Worm (Caenorhabditis elegans) whole organism, midembryonic: ENCODE results near the gene F45H10.2.

Source experiments
- cog-1 ChIP-seq: sonication (generic microtip); optimal IDR thresholded peaks from 2 replicates; lab custom pipeline; 2016; ENCODE audit warnings: missing genetic modification characterization, missing compliant biosample characterization
- flt-1 ChIP-seq: fragments of 200-800 bp; sonication (Bioruptor generic); IDR thresholded peaks from 2 replicates; pipeline ENCODE4 v1.3.6; 2022; ENCODE audit warnings: missing genetic modification characterization, missing compliant biosample characterization
- klf-2 ChIP-seq: fragments of 200-800 bp; sonication (Bioruptor generic); conservative IDR thresholded peaks from 2 replicates; pipeline ENCODE4 v1.3.6; 2022; ENCODE audit warnings: missing genetic modification reagents, missing genetic modification characterization, missing compliant biosample characterization
- med-1 ChIP-seq: sonication (generic microtip); optimal IDR thresholded peaks from 2 replicates; lab custom pipeline; 2017; ENCODE audit warnings: missing genetic modification characterization, mild to moderate bottlenecking, missing compliant biosample characterization, antibody characterized with exemption, missing genetic modification reagents; ENCODE audit not compliant: insufficient read depth
- ref-1 ChIP-seq: fragments of 200-800 bp; sonication (Bioruptor generic); conservative IDR thresholded peaks from 2 replicates; pipeline ENCODE4 v1.3.6; 2022; ENCODE audit warnings: missing genetic modification reagents, missing genetic modification characterization, missing compliant biosample characterization
- tab-1 ChIP-seq: fragments of 200-800 bp; sonication (Bioruptor generic); IDR thresholded peaks from 2 replicates; pipeline ENCODE4 v1.3.6; 2022; ENCODE audit warnings: missing genetic modification characterization, missing compliant biosample characterization
- ztf-23 ChIP-seq: fragments of 200-800 bp; sonication (Bioruptor generic); IDR thresholded peaks from 2 replicates; pipeline ENCODE4 v1.3.6; 2022; ENCODE audit warnings: missing genetic modification reagents, missing genetic modification characterization, missing compliant biosample characterization
- ztf-29 ChIP-seq: fragments of 200-800 bp; sonication (Bioruptor generic); IDR thresholded peaks from 2 replicates; pipeline ENCODE4 v1.3.6; 2022; ENCODE audit warnings: missing genetic modification reagents, missing genetic modification characterization, missing compliant biosample characterization

ce11 chrII:13503653-13504052, 10.8 kb upstream of the F45H10.2 start, which contains the start of gene F54F11.1:
- no peak for TF ChIP-seq med-1
- TF ChIP-seq flt-1 (GFP tag; lab: Robert Waterston, UW), result no peak
- TF ChIP-seq tab-1, result no peak
- no peak for TF ChIP-seq ztf-23 (GFP tag; lab: Robert Waterston, UW)
- TF ChIP-seq ztf-29, result no peak
- TF ChIP-seq ref-1 (GFP tag; lab: Robert Waterston, UW), result no peak
- TF ChIP-seq cog-1, result no peak
- TF ChIP-seq klf-2, result no peak
